Fruit fly (Drosophila melanogaster): ENCODE measurements around the gene IntS12.

The IntS12 gene

dm6 chr3R:26875544-26876027 lies 12.4 kb downstream of the IntS12 start, which contains the start of gene Rb97D (continued):
- TF ChIP-seq Deaf1 (tag; optimal IDR thresholded peaks at IDR 0.05) (peak; percentile 4), gcm2 (GFP tag; optimal IDR thresholded peaks at IDR 0.05) (no peak), D19A (tag; optimal IDR thresholded peaks at IDR 0.05) (peak; percentile 47), CG17359 (tag; optimal IDR thresholded peaks at IDR 0.05) (peak; percentile 66), fd96Cb (tag; optimal IDR thresholded peaks at IDR 0.05) (peak; percentile 37), crp (GFP tag; optimal IDR thresholded peaks at IDR 0.05) (peak in 1 of 2 experiments; percentile 55), ems (GFP tag; optimal IDR thresholded peaks at IDR 0.05) (peak; percentile 45), hbn (GFP tag; IDR thresholded peaks at IDR 0.05; ENCODE audit: partially characterized antibody) (peak; percentile 91), HLH54F (GFP tag; optimal IDR thresholded peaks at IDR 0.05) (peak; percentile 75), Bgb (GFP tag; IDR thresholded peaks at IDR 0.05; ENCODE audit: partially characterized antibody) (peak; percentile 83), CG1529 (GFP tag; optimal IDR thresholded peaks at IDR 0.05) (peak; percentile 49), exex (tag; optimal IDR thresholded peaks at IDR 0.05) (peak; percentile 24), slp2 (GFP tag; optimal IDR thresholded peaks at IDR 0.05) (peak; percentile 32), btn (GFP tag; optimal IDR thresholded peaks at IDR 0.05) (no peak), Ets65A (GFP tag) (peak; percentile 96), Dip2 (GFP tag; IDR thresholded peaks at IDR 0.05) (no peak), CG3065 (GFP tag; optimal IDR thresholded peaks at IDR 0.05) (no peak), zen (tag; optimal IDR thresholded peaks at IDR 0.05) (peak; percentile 60), CoRest (tag; optimal IDR thresholded peaks at IDR 0.05) (peak; percentile 77), Hr39 (optimal IDR thresholded peaks at IDR 0.05) (no peak), fru (optimal IDR thresholded peaks at IDR 0.05) (no peak), CG17361 (GFP tag; IDR thresholded peaks at IDR 0.05) (peak; percentile 76), lmd (GFP tag; IDR thresholded peaks at IDR 0.05) (peak; percentile 67), hkb (optimal IDR thresholded peaks at IDR 0.05) (no peak), hkb (GFP tag; IDR thresholded peaks at IDR 0.05) (peak; percentile 78), chn (GFP tag; optimal IDR thresholded peaks at IDR 0.05) (peak; percentile 47), CG15514 (GFP tag; optimal IDR thresholded peaks at IDR 0.05) (peak; percentile 87), Dad (GFP tag; optimal IDR thresholded peaks at IDR 0.05) (peak; percentile 47), repo (GFP tag; optimal IDR thresholded peaks at IDR 0.05) (peak; percentile 53), row (GFP tag; IDR thresholded peaks at IDR 0.05) (peak; percentile 91), prd (optimal IDR thresholded peaks at IDR 0.05) (no peak), prd (GFP tag; IDR thresholded peaks at IDR 0.05) (peak; percentile 74; the same call in 2 of the 3 replicates), Poxn (GFP tag; IDR thresholded peaks at IDR 0.05) (no peak), CG4404 (GFP tag; IDR thresholded peaks at IDR 0.05) (peak; percentile 53), tll (GFP tag; optimal IDR thresholded peaks at IDR 0.05) (no peak), Bteb2 (GFP tag; optimal IDR thresholded peaks at IDR 0.05) (peak; percentile 76), CG34376 (GFP tag; optimal IDR thresholded peaks at IDR 0.05) (peak; percentile 51), sens-2 (GFP tag; IDR thresholded peaks at IDR 0.05) (peak; percentile 53), BEAF-32 (GFP tag; optimal IDR thresholded peaks at IDR 0.05) (peak; percentile 84), org-1 (GFP tag; optimal IDR thresholded peaks at IDR 0.05) (no peak), CG1647 (GFP tag; optimal IDR thresholded peaks at IDR 0.05) (peak; percentile 54), aop (GFP tag; IDR thresholded peaks at IDR 0.05) (no peak), bcd (GFP tag; optimal IDR thresholded peaks at IDR 0.05) (peak; percentile 54), luna (GFP tag; optimal IDR thresholded peaks at IDR 0.05) (peak; percentile 67), CG16815 (GFP tag; optimal IDR thresholded peaks at IDR 0.05) (peak; percentile 32), CG17829 (tag; optimal IDR thresholded peaks at IDR 0.05) (peak; percentile 78), CG8388 (GFP tag; optimal IDR thresholded peaks at IDR 0.05) (peak; percentile 60), Fer2 (tag; optimal IDR thresholded peaks at IDR 0.05) (peak; percentile 69), corto (GFP tag; optimal IDR thresholded peaks at IDR 0.05) (no peak), grn (GFP tag; optimal IDR thresholded peaks at IDR 0.05) (peak; percentile 8), Taf1 (GFP tag; IDR thresholded peaks at IDR 0.05) (0 out of 2 replicates have a peak, but pooled peaks have one; percentile 37), Bdp1 (GFP tag; optimal IDR thresholded peaks at IDR 0.05) (peak; percentile 56)

Data from whole organism, embryonic.